Worm (Caenorhabditis elegans) whole organism, mixed stage, embryonic: Measurements from ENCODE around the gene F13E9.13.

Experiments
- ceh-39 ChIP-seq: fragments of 150-350 bp; optimal IDR thresholded peaks from 2 replicates; lab custom pipeline; 2014; ENCODE audit warnings: missing biosample characterization, missing genetic modification characterization
- ham-2 ChIP-seq: fragments of 200-800 bp; sonication (Bioruptor generic); optimal IDR thresholded peaks from 2 replicates; lab custom pipeline; 2018; ENCODE audit warnings: mild to moderate bottlenecking, missing genetic modification characterization, missing compliant biosample characterization
- lin-13 ChIP-seq: fragments of 150-350 bp; optimal IDR thresholded peaks from 2 replicates; lab custom pipeline; 2014; ENCODE audit warnings: missing biosample characterization, missing genetic modification characterization
- nhr-237 ChIP-seq: fragments of 150-350 bp; optimal IDR thresholded peaks from 2 replicates; lab custom pipeline; 2014; ENCODE audit warnings: missing biosample characterization, missing genetic modification characterization
- nhr-28 ChIP-seq: fragments of 150-350 bp; optimal IDR thresholded peaks from 2 replicates; lab custom pipeline; 2014; ENCODE audit warnings: missing biosample characterization, missing genetic modification characterization
- nhr-76 ChIP-seq: sonication (generic microtip); optimal IDR thresholded peaks from 2 replicates; lab custom pipeline; 2017; ENCODE audit warnings: missing biosample characterization, missing genetic modification characterization
- snpc-4 ChIP-seq: fragments of 150-350 bp; optimal IDR thresholded peaks from 2 replicates; lab custom pipeline; 2014; ENCODE audit warnings: missing biosample characterization, missing genetic modification characterization
- tbx-8 ChIP-seq: fragments of 200-800 bp; sonication (Bioruptor generic); optimal IDR thresholded peaks from 2 replicates; lab custom pipeline; 2018; ENCODE audit warnings: mild to moderate bottlenecking, missing genetic modification characterization, moderate library complexity, missing compliant biosample characterization
- unc-62 ChIP-seq: fragments of 150-350 bp; optimal IDR thresholded peaks from 2 replicates; lab custom pipeline; 2014; ENCODE audit warnings: missing biosample characterization, missing genetic modification reagents, missing genetic modification characterization

ce11 chrIV:10918877-10919560 is 37.7 kb downstream of the F13E9.13 start:
- TF ChIP-seq snpc-4 (tag; lab: Kevin White, UChicago) (no peak), nhr-237 (tag; lab: Kevin White, UChicago) (peak; percentile 20), unc-62 (GFP tag; lab: Kevin White, UChicago) (peak; percentile 14), tbx-8 (no peak), nhr-76 (tag; lab: Kevin White, UChicago) (no peak), ham-2 (GFP tag; lab: Kevin White, UChicago) (no peak), nhr-28 (no peak), lin-13 (tag; lab: Kevin White, UChicago) (no peak), ceh-39 (peak; percentile 32)
